Fruit fly (Drosophila melanogaster): ENCODE data around the gene Myo61F.

DNA sequence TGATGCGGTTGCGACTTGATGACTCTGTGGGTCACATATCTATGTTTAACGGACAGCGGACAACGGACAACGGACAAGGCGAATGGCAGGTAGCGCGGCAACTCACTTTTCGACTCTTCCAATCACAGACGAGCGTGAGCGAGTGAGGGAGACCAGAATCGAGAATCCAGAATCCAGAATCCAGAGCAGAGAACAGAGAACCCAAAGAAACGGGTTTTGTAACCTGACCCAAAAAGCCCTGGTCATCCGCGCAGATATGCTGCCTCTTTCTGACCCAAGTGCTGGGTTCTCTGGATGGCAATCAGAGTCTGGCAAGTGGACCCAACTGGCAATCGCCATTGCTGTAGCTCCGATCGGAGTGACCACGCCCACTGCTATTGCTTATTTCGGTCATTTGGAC, 46.1 kb downstream of the Myo61F start:
- TF ChIP-seq psq (optimal IDR thresholded peaks at IDR 0.05) (no peak), insv (optimal IDR thresholded peaks at IDR 0.05) (no peak)

Data from Kc167 (cell line).